Fruit fly (Drosophila melanogaster) whole organism, pupa: ENCODE data around the gene D12.

ENCODE experiments used
- CG14655 ChIP-seq: fragments of 200-800 bp; sonication (Bioruptor generic); optimal IDR thresholded peaks from 3 replicates; lab custom pipeline; 2017; ENCODE audit warnings: mild to moderate bottlenecking, missing biosample characterization, missing genetic modification reagents, missing genetic modification characterization
- CG15710 ChIP-seq: fragments of 200-800 bp; sonication (Bioruptor generic); optimal IDR thresholded peaks from 2 replicates; lab custom pipeline; 2018; ENCODE audit warnings: missing biosample characterization, mild to moderate bottlenecking, missing genetic modification characterization, moderate library complexity
- CG32121 ChIP-seq: fragments of 200-800 bp; sonication (Bioruptor generic); IDR thresholded peaks from 2 replicates; pipeline ENCODE4 v1.3.6; 2022; ENCODE audit warnings: missing biosample characterization, missing genetic modification characterization
- CG34367 ChIP-seq: fragments of 200-800 bp; sonication (Bioruptor generic); optimal IDR thresholded peaks from 2 replicates; lab custom pipeline; 2018; ENCODE audit warnings: missing biosample characterization, mild to moderate bottlenecking, missing genetic modification characterization
- CG8159 ChIP-seq: fragments of 200-800 bp; sonication (Bioruptor generic); optimal IDR thresholded peaks from 3 replicates; lab custom pipeline; 2018; ENCODE audit warnings: missing biosample characterization, mild to moderate bottlenecking, missing genetic modification characterization, moderate library complexity
- CG8301 ChIP-seq: fragments of 200-800 bp; sonication (Bioruptor generic); optimal IDR thresholded peaks from 2 replicates; lab custom pipeline; 2018; ENCODE audit warnings: missing biosample characterization, mild to moderate bottlenecking, missing genetic modification characterization
- D1 ChIP-seq: fragments of 200-800 bp; sonication (Bioruptor generic); optimal IDR thresholded peaks from 2 replicates; lab custom pipeline; 2018; ENCODE audit warnings: missing biosample characterization, mild to moderate bottlenecking, missing genetic modification characterization, moderate library complexity
- EcR ChIP-seq: fragments of 200-800 bp; sonication (Bioruptor generic); optimal IDR thresholded peaks from 3 replicates; lab custom pipeline; 2019; ENCODE audit warnings: missing biosample characterization, missing genetic modification characterization, mild to moderate bottlenecking, moderate library complexity, missing genetic modification reagents
- Pif1B ChIP-seq: fragments of 200-800 bp; sonication (Bioruptor generic); optimal IDR thresholded peaks from 3 replicates; lab custom pipeline; 2016; ENCODE audit warnings: missing biosample characterization, missing genetic modification characterization
- fd96Ca ChIP-seq: fragments of 200-800 bp; sonication (Bioruptor generic); IDR thresholded peaks from 3 replicates; pipeline ENCODE4 v1.3.6; 2022; ENCODE audit warnings: missing biosample characterization, missing genetic modification characterization
- gl ChIP-seq: fragments of 200-800 bp; sonication (Bioruptor generic); optimal IDR thresholded peaks from 2 replicates; lab custom pipeline; 2018; ENCODE audit warnings: missing biosample characterization, mild to moderate bottlenecking, missing genetic modification characterization
- rn ChIP-seq: fragments of 200-800 bp; sonication (Bioruptor generic); IDR thresholded peaks from 2 replicates; pipeline ENCODE4 v1.3.6; 2022; ENCODE audit warnings: missing biosample characterization, missing genetic modification characterization

DNA sequence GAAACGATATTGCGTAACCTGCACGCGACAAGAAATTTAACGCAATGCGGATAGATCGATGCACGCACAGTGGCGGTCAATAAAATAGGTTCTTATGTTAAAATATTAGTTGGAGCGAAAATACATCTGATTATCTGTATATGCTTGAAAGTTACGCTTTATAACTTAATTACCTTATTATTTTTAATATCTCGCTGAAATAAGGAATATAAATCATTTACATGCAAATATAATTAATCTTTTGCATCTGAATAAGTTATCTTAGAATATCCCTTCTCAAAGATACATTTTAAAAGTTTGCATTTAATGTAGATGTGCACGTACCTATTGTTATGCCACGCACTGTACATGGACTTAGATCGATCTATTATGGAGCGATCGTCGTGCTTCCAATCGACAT is 34.5 kb upstream of the D12 start:
- TF ChIP-seq CG15710: peak; percentile 71
- peak; percentile 36 for TF ChIP-seq Pif1B
- TF ChIP-seq CG34367: peak; percentile 66
- no peak for TF ChIP-seq fd96Ca (GFP tag; lab: Robert Waterston, UW)
- TF ChIP-seq D1 (tag; lab: Kevin White, UChicago): peak; percentile 70
- no peak for TF ChIP-seq gl (tag; lab: Kevin White, UChicago)
- peak; percentile 85 for TF ChIP-seq CG8301 (tag; lab: Kevin White, UChicago)
- peak; percentile 3 for TF ChIP-seq EcR (GFP tag; lab: Kevin White, UChicago)
- no peak for TF ChIP-seq rn
- peak; percentile 76 for TF ChIP-seq CG8159 (tag; lab: Kevin White, UChicago)
- TF ChIP-seq CG14655: peak; percentile 86
- TF ChIP-seq CG32121 (GFP tag; lab: Robert Waterston, UW): peak; percentile 52; the same call in 1 of the 2 replicates
